Worm (Caenorhabditis elegans) whole organism, L4 larva: ENCODE results near the gene ttr-14.

Experiments
- D1046.2 ChIP-seq: fragments of 200-800 bp; sonication (Bioruptor generic); IDR thresholded peaks from 2 replicates; pipeline ENCODE4 v1.3.6; 2022; ENCODE audit warnings: missing genetic modification characterization, missing compliant biosample characterization
- F10B5.3 ChIP-seq: sonication (generic microtip); optimal IDR thresholded peaks from 2 replicates; lab custom pipeline; 2016; ENCODE audit warnings: mild to moderate bottlenecking, missing genetic modification characterization, missing compliant biosample characterization
- F44E2.7 ChIP-seq: fragments of 200-800 bp; sonication (Bioruptor generic); IDR thresholded peaks from 2 replicates; pipeline ENCODE4 v2.1.2; 2022; ENCODE audit warnings: missing genetic modification characterization, missing compliant biosample characterization
- Y48G9A.11 ChIP-seq: fragments of 200-800 bp; sonication (Bioruptor generic); IDR thresholded peaks from 2 replicates; pipeline ENCODE4 v1.3.6; 2022; ENCODE audit warnings: missing genetic modification reagents, missing genetic modification characterization, missing compliant biosample characterization
- ZK546.5 ChIP-seq, 2 experiments: sonication (generic microtip); optimal IDR thresholded peaks; 2 replicates each; lab custom pipeline; 2017; ENCODE audit warnings: missing biosample characterization in 2 of 2, missing genetic modification characterization in 2 of 2
- aha-1 ChIP-seq: fragments of 150-350 bp; peaks from one replicate; lab custom pipeline; 2014; ENCODE audit warnings: missing biosample characterization, missing genetic modification characterization
- cey-2 ChIP-seq: sonication (generic microtip); optimal IDR thresholded peaks from 3 replicates; lab custom pipeline; 2017; ENCODE audit warnings: missing genetic modification characterization, mild to moderate bottlenecking, missing compliant biosample characterization, antibody characterized with exemption, borderline replicate concordance; ENCODE audit not compliant: insufficient read depth
- ctbp-1 ChIP-seq: fragments of 200-800 bp; sonication (Bioruptor generic); IDR thresholded peaks from 2 replicates; pipeline ENCODE4 v1.3.6; 2022; ENCODE audit warnings: missing genetic modification reagents, missing genetic modification characterization, missing compliant biosample characterization
- daf-12 ChIP-seq: fragments of 150-350 bp; optimal IDR thresholded peaks from 2 replicates; lab custom pipeline; 2014; ENCODE audit warnings: missing biosample characterization, missing genetic modification reagents, missing genetic modification characterization
- daf-19 ChIP-seq: fragments of 200-800 bp; sonication (Bioruptor generic); conservative IDR thresholded peaks from 2 replicates; pipeline ENCODE4 v1.3.6; 2022; ENCODE audit warnings: missing genetic modification characterization, missing compliant biosample characterization
- dmd-6 ChIP-seq: fragments of 200-800 bp; sonication (Bioruptor generic); IDR thresholded peaks from 2 replicates; pipeline ENCODE4 v1.3.6; 2022; ENCODE audit warnings: missing genetic modification reagents, missing genetic modification characterization, missing compliant biosample characterization
- dmd-9 ChIP-seq: fragments of 200-800 bp; sonication (Bioruptor generic); IDR thresholded peaks from 2 replicates; pipeline ENCODE4 v1.3.6; 2022; ENCODE audit warnings: missing genetic modification reagents, missing genetic modification characterization, missing compliant biosample characterization
- duxl-1 ChIP-seq: sonication (generic microtip); optimal IDR thresholded peaks from 2 replicates; lab custom pipeline; 2016; ENCODE audit warnings: mild to moderate bottlenecking, missing genetic modification characterization, moderate library complexity, missing compliant biosample characterization; ENCODE audit not compliant: poor library complexity
- egl-43 ChIP-seq: fragments of 200-800 bp; sonication (Bioruptor generic); IDR thresholded peaks from 2 replicates; pipeline ENCODE4 v1.3.6; 2022; ENCODE audit warnings: missing genetic modification reagents, missing genetic modification characterization, missing compliant biosample characterization
- hif-1 ChIP-seq, 2 experiments: sonication (generic microtip); optimal IDR thresholded peaks; 2 replicates each; lab custom pipeline; 2016 to 2017; ENCODE audit warnings: missing compliant biosample characterization in 2 of 2, missing genetic modification characterization in 2 of 2, missing genetic modification reagents in 2 of 2, missing genotype in 2 of 2, mild to moderate bottlenecking in 1 of 2
- hlh-11 ChIP-seq: fragments of 200-800 bp; sonication (Bioruptor generic); optimal IDR thresholded peaks from 2 replicates; lab custom pipeline; 2018; ENCODE audit warnings: mild to moderate bottlenecking, missing genetic modification characterization, missing compliant biosample characterization
- hlh-30 ChIP-seq: sonication (generic microtip); optimal IDR thresholded peaks from 2 replicates; lab custom pipeline; 2017; ENCODE audit warnings: antibody characterized with exemption, mild to moderate bottlenecking, missing genetic modification characterization, missing compliant biosample characterization; ENCODE audit not compliant: insufficient read depth
- hmg-1.1 ChIP-seq: fragments of 200-800 bp; sonication (Bioruptor generic); IDR thresholded peaks from 2 replicates; pipeline ENCODE4 v1.3.6; 2022; ENCODE audit warnings: missing genetic modification reagents, missing genetic modification characterization, missing compliant biosample characterization
- lim-7 ChIP-seq: fragments of 200-800 bp; sonication (Bioruptor generic); IDR thresholded peaks from 2 replicates; pipeline ENCODE4 v1.3.6; 2022; ENCODE audit warnings: missing genetic modification characterization, missing compliant biosample characterization
- lin-1 ChIP-seq: fragments of 200-800 bp; sonication (Bioruptor generic); IDR thresholded peaks from 2 replicates; pipeline ENCODE4 v1.3.6; 2022; ENCODE audit warnings: missing genetic modification reagents, missing genetic modification characterization, missing compliant biosample characterization
- lin-13 ChIP-seq: fragments of 150-350 bp; optimal IDR thresholded peaks from 2 replicates; lab custom pipeline; 2014; ENCODE audit warnings: missing biosample characterization, missing genetic modification reagents, missing genetic modification characterization
- lsy-2 ChIP-seq, 2 experiments: fragments of 150-350 bp in 1 of 2; sonication (generic microtip) in 1 of 2; optimal IDR thresholded peaks; 2 replicates each; lab custom pipeline; 2014 to 2017; ENCODE audit warnings: missing biosample characterization in 2 of 2, missing genetic modification characterization in 2 of 2
- madf-5 ChIP-seq, 2 experiments: fragments of 200-800 bp; sonication (Bioruptor generic); IDR thresholded peaks; 2 replicates each; pipeline ENCODE4 v1.3.6; 2022; ENCODE audit warnings: missing compliant biosample characterization in 2 of 2, missing genetic modification characterization in 2 of 2
- madf-9 ChIP-seq: fragments of 200-800 bp; sonication (Bioruptor generic); conservative IDR thresholded peaks from 2 replicates; pipeline ENCODE4 v1.3.6; 2022; ENCODE audit warnings: missing genetic modification reagents, missing genetic modification characterization, missing compliant biosample characterization
- mdl-1 ChIP-seq, 2 experiments: fragments of 150-350 bp in 1 of 2; sonication (generic microtip) in 1 of 2; optimal IDR thresholded peaks; 2 replicates each; lab custom pipeline; 2014 to 2017; ENCODE audit warnings: missing biosample characterization in 2 of 2, missing genetic modification characterization in 2 of 2
- mdt-29 ChIP-seq: fragments of 200-800 bp; sonication (Bioruptor generic); IDR thresholded peaks from 2 replicates; pipeline ENCODE4 v1.3.6; 2022; ENCODE audit warnings: missing genetic modification reagents, missing genetic modification characterization, missing compliant biosample characterization
- mes-2 ChIP-seq: sonication (generic microtip); optimal IDR thresholded peaks from 2 replicates; lab custom pipeline; 2016; ENCODE audit warnings: missing genotype, mild to moderate bottlenecking, missing genetic modification characterization, missing compliant biosample characterization; ENCODE audit not compliant: poor library complexity, severe bottlenecking
- nhr-102 ChIP-seq: sonication (generic microtip); optimal IDR thresholded peaks from 2 replicates; lab custom pipeline; 2016; ENCODE audit warnings: mild to moderate bottlenecking, missing genetic modification characterization, moderate library complexity, missing compliant biosample characterization
- nhr-28 ChIP-seq: fragments of 150-350 bp; optimal IDR thresholded peaks from 2 replicates; lab custom pipeline; 2014; ENCODE audit warnings: missing biosample characterization, missing genetic modification characterization
- nhr-41 ChIP-seq: fragments of 200-800 bp; sonication (Bioruptor generic); IDR thresholded peaks from 2 replicates; pipeline ENCODE4 v1.3.6; 2022; ENCODE audit warnings: missing genetic modification reagents, missing genetic modification characterization, missing compliant biosample characterization
- nhr-42 ChIP-seq: fragments of 200-800 bp; sonication (Bioruptor generic); IDR thresholded peaks from 2 replicates; pipeline ENCODE4 v1.3.6; 2022; ENCODE audit warnings: missing genetic modification characterization, missing compliant biosample characterization
- nhr-48 ChIP-seq: sonication (generic microtip); optimal IDR thresholded peaks from 2 replicates; lab custom pipeline; 2016; ENCODE audit warnings: mild to moderate bottlenecking, missing genetic modification characterization, missing compliant biosample characterization
- nhr-6 ChIP-seq: fragments of 150-350 bp; optimal IDR thresholded peaks from 2 replicates; lab custom pipeline; 2014; ENCODE audit warnings: missing biosample characterization, missing genetic modification characterization
- pha-4 ChIP-seq, 2 experiments: fragments of 150-350 bp in 1 of 2; fragments of 200-800 bp in 1 of 2; sonication (Bioruptor generic) in 1 of 2; IDR thresholded peaks in 1 of 2; optimal IDR thresholded peaks in 1 of 2; 2 replicates each; pipeline versions ENCODE4 v1.3.6 to Lab custom; 2014 to 2022; ENCODE audit warnings: missing genetic modification characterization in 2 of 2, missing genetic modification reagents in 2 of 2, missing biosample characterization in 1 of 2, missing compliant biosample characterization in 1 of 2
- rbr-2 ChIP-seq: sonication (generic microtip); optimal IDR thresholded peaks from 2 replicates; lab custom pipeline; 2016; ENCODE audit warnings: missing genotype, missing genetic modification characterization, missing compliant biosample characterization
- saeg-2 ChIP-seq: fragments of 200-800 bp; sonication (Bioruptor generic); IDR thresholded peaks from 2 replicates; pipeline ENCODE4 v1.3.6; 2022; ENCODE audit warnings: missing genetic modification reagents, missing genetic modification characterization, missing compliant biosample characterization
- set-16 ChIP-seq: fragments of 200-800 bp; sonication (Bioruptor generic); IDR thresholded peaks from 2 replicates; pipeline ENCODE4 v1.3.6; 2022; ENCODE audit warnings: missing genetic modification reagents, missing genetic modification characterization, missing compliant biosample characterization
- tag-97 ChIP-seq: fragments of 200-800 bp; sonication (Bioruptor generic); IDR thresholded peaks from 2 replicates; pipeline ENCODE4 v1.3.6; 2022; ENCODE audit warnings: missing genetic modification characterization, missing compliant biosample characterization
- tra-1 ChIP-seq: fragments of 200-800 bp; sonication (Bioruptor generic); IDR thresholded peaks from 2 replicates; pipeline ENCODE4 v1.3.6; 2022; ENCODE audit warnings: missing genetic modification reagents, missing genetic modification characterization, missing compliant biosample characterization
- unc-62 ChIP-seq, 3 experiments: fragments of 150-350 bp in 1 of 3; sonication (generic microtip); optimal IDR thresholded peaks in 2 of 3; peaks in 1 of 3; 1 replicate in 1 of 3; 2 replicates in 2 of 3; lab custom pipeline; 2014 to 2017; ENCODE audit warnings: missing biosample characterization in 3 of 3, missing genetic modification characterization in 3 of 3, missing genetic modification reagents in 3 of 3, missing genotype in 1 of 3
- vab-7 ChIP-seq: fragments of 200-800 bp; sonication (Bioruptor generic); IDR thresholded peaks from 2 replicates; pipeline ENCODE4 v1.3.6; 2022; ENCODE audit warnings: missing genetic modification reagents, missing genetic modification characterization, missing compliant biosample characterization
- zip-2 ChIP-seq: fragments of 150-350 bp; optimal IDR thresholded peaks from 2 replicates; lab custom pipeline; 2014; ENCODE audit warnings: missing biosample characterization, missing genetic modification characterization

Gene ttr-14

ce11 chrX:10766123-10766622 is 21.1 kb upstream of the ttr-14 start (continued):
- TF ChIP-seq daf-12 (tag; lab: Kevin White, UChicago) (no peak), hlh-30 (tag; lab: Kevin White, UChicago) (peak; percentile 97), cey-2 (tag; lab: Kevin White, UChicago) (peak; percentile 54), lsy-2 (tag; optimal IDR thresholded peaks at IDR 0.05; lab: Kevin White, UChicago) (peak; percentile 89 to 91), hif-1 (tag; optimal IDR thresholded peaks at IDR 0.05; lab: Kevin White, UChicago) (peak; percentile 26 to 82), Y48G9A.11 (GFP tag; lab: Robert Waterston, UW) (no peak), hmg-1.1 (GFP tag; lab: Robert Waterston, UW) (peak; percentile 90), duxl-1 (tag; lab: Kevin White, UChicago) (peak; percentile 52), ZK546.5 (tag; optimal IDR thresholded peaks at IDR 0.05; lab: Kevin White, UChicago) (no peak), nhr-28 (tag; lab: Kevin White, UChicago) (peak; percentile 90), mes-2 (tag; lab: Kevin White, UChicago) (peak; percentile 51)

DNA sequence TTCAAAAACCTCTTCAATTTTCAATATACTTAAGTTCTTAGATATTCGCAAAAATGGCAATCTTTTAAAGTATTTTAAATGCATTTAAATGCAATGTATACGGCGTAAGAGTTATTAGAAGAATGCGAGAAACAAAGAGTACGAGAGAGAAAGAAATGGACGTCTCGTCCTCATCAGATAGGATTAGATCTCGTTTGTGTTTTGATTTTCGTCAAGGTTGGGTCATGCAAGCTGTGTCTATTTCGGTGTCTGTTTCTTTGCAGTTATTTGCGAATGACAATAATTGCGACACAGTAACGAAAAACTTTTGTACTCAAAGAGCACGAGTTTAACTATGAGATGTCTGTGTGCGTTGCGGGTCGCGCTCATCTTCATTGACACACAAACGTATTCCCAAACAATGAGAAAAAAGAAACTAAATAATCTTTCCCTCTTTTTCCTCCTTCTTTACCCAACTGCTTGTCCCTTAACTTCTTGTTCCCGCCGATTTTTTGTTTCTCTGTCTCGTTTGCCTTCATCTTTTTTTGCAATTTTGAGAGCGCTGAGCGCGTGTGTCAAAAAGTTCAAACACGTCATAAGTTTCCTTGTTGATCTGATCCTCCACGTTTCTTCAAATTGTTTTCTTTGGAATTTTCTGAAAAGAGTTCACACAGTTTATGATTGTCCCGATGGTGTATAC is 20.2 kb upstream of the ttr-14 start:
- TF ChIP-seq hlh-11 (peak; percentile 27), daf-12 (tag; lab: Kevin White, UChicago) (no peak), mdl-1 (tag; optimal IDR thresholded peaks at IDR 0.05; lab: Kevin White, UChicago) (peak; percentile 11 to 21), tag-97 (GFP tag; lab: Robert Waterston, UW) (0 out of 2 replicates have a peak, but pooled peaks have one; percentile 69), lin-1 (no peak), hmg-1.1 (GFP tag; lab: Robert Waterston, UW) (peak; percentile 31; the same call in 1 of the 2 replicates), hlh-30 (tag; lab: Kevin White, UChicago) (peak; percentile 40), pha-4 (GFP tag; IDR thresholded peaks at IDR 0.05; lab: Robert Waterston, UW) (peak; percentile 53), pha-4 (tag; optimal IDR thresholded peaks at IDR 0.05; lab: Kevin White, UChicago) (peak; percentile 69), unc-62 (GFP tag; optimal IDR thresholded peaks at IDR 0.05 in 1 of 2; lab: Kevin White, UChicago) (peak in 1 of 2 experiments; percentile 5), unc-62 (tag; optimal IDR thresholded peaks at IDR 0.05; lab: Kevin White, UChicago) (no peak)

DNA sequence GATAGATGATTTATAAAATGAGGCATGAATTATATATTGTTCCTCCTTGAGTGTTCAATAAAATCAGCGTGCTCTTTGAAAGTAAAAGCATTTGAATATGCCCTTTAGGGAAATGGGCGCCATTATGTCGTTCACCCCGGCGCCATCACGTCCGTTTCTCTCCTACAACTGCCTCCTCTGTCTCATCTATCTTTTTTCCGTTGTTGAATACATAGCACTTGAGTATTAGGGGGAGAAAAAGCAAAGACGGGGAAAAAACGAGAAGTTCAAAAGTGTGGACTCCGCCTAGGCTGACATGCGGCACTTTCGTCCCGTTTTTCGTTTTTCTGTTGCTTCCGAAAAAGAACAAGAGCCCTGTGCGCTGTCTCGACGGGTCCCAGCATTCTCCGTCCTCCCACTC is 19.6 kb upstream of the ttr-14 start:
- 0 out of 2 replicates have a peak, but pooled peaks have one; percentile 76 for TF ChIP-seq tag-97 (GFP tag; lab: Robert Waterston, UW)
- peak; percentile 97 for TF ChIP-seq aha-1 (tag; lab: Kevin White, UChicago)
- no peak for TF ChIP-seq cey-2 (tag; lab: Kevin White, UChicago)
- TF ChIP-seq set-16 (GFP tag; lab: Robert Waterston, UW), result no peak
- TF ChIP-seq hmg-1.1 (GFP tag; lab: Robert Waterston, UW), result peak; percentile 50
- TF ChIP-seq tra-1 (GFP tag; lab: Robert Waterston, UW), result no peak
- peak; percentile 34 for TF ChIP-seq rbr-2
- TF ChIP-seq dmd-9 (GFP tag; lab: Robert Waterston, UW), result no peak
- peak; percentile 52 for TF ChIP-seq nhr-48
- TF ChIP-seq mdt-29 (GFP tag; lab: Robert Waterston, UW), result no peak
- no peak for TF ChIP-seq ZK546.5 (tag; optimal IDR thresholded peaks at IDR 0.05; lab: Kevin White, UChicago)
- no peak for TF ChIP-seq nhr-42 (GFP tag; lab: Robert Waterston, UW)
- TF ChIP-seq lim-7 (GFP tag; lab: Robert Waterston, UW), result no peak
- no peak for TF ChIP-seq nhr-102 (tag; lab: Kevin White, UChicago)
- TF ChIP-seq madf-9 (GFP tag; lab: Robert Waterston, UW), result 0 out of 2 replicates have a peak, but pooled peaks have one; percentile 11
- TF ChIP-seq ctbp-1, result 0 out of 2 replicates have a peak, but pooled peaks have one; percentile 6
- TF ChIP-seq zip-2, result no peak
- TF ChIP-seq F44E2.7 (GFP tag; lab: Robert Waterston, UW), result no peak
- TF ChIP-seq nhr-6 (tag; lab: Kevin White, UChicago), result peak; percentile 3
- peak; percentile 20; the same call in 1 of the 2 replicates for TF ChIP-seq egl-43
- no peak for TF ChIP-seq lin-13 (GFP tag; lab: Kevin White, UChicago)
- no peak for TF ChIP-seq F10B5.3 (tag; lab: Kevin White, UChicago)
- TF ChIP-seq daf-19 (GFP tag; lab: Robert Waterston, UW), result no peak
- TF ChIP-seq D1046.2 (GFP tag; lab: Robert Waterston, UW), result no peak
- peak; percentile 12; the same call in 1 of the 2 replicates for TF ChIP-seq dmd-6 (GFP tag; lab: Robert Waterston, UW)
- no peak for TF ChIP-seq nhr-41
- TF ChIP-seq madf-5 (GFP tag; IDR thresholded peaks at IDR 0.05; lab: Robert Waterston, UW), result no peak
- peak in 1 of 2 experiments; percentile 32 for TF ChIP-seq lsy-2 (tag; optimal IDR thresholded peaks at IDR 0.05; lab: Kevin White, UChicago)
- TF ChIP-seq saeg-2 (GFP tag; lab: Robert Waterston, UW), result no peak
- TF ChIP-seq vab-7 (GFP tag; lab: Robert Waterston, UW), result no peak
